Fruit fly (Drosophila melanogaster) whole organism, embryonic: Measurements from ENCODE around the gene Elo68alpha.

Experiments used
- Abd-B ChIP-seq: fragments of 200-800 bp; sonication (Bioruptor generic); optimal IDR thresholded peaks from 2 replicates; lab custom pipeline; 2018; ENCODE audit warnings: missing biosample characterization, mild to moderate bottlenecking, missing genetic modification characterization, moderate library complexity
- Awh ChIP-seq: fragments of 200-800 bp; sonication (Bioruptor generic); IDR thresholded peaks from 2 replicates; pipeline ENCODE4, ENCODE4 v1.3.6; 2022; ENCODE audit warnings: missing biosample characterization, missing genetic modification characterization
- Blimp-1 ChIP-seq: fragments of 200-800 bp; sonication (Bioruptor generic); optimal IDR thresholded peaks from 3 replicates; lab custom pipeline; 2018; ENCODE audit warnings: missing biosample characterization, missing genetic modification characterization, mild to moderate bottlenecking, moderate library complexity, missing genetic modification reagents
- CG10366 ChIP-seq: fragments of 200-800 bp; sonication (Bioruptor generic); IDR thresholded peaks from 2 replicates; pipeline ENCODE4 v1.3.6; 2022; ENCODE audit warnings: missing biosample characterization, missing genetic modification characterization
- CG11504 ChIP-seq: fragments of 200-800 bp; sonication (Bioruptor generic); optimal IDR thresholded peaks from 3 replicates; lab custom pipeline; 2019; ENCODE audit warnings: missing biosample characterization, mild to moderate bottlenecking, missing genetic modification characterization, moderate library complexity
- CG13894 ChIP-seq: fragments of 200-800 bp; sonication (Bioruptor generic); optimal IDR thresholded peaks from 3 replicates; lab custom pipeline; 2018; ENCODE audit warnings: missing biosample characterization, mild to moderate bottlenecking, missing genetic modification characterization, moderate library complexity
- CG1792 ChIP-seq: fragments of 200-800 bp; sonication (Bioruptor generic); optimal IDR thresholded peaks from 2 replicates; lab custom pipeline; 2016; ENCODE audit warnings: missing biosample characterization, missing genetic modification characterization
- CG2889 ChIP-seq: fragments of 200-800 bp; sonication (Bioruptor generic); IDR thresholded peaks from 3 replicates; pipeline ENCODE4 v1.3.6; 2022; ENCODE audit warnings: missing biosample characterization, missing genetic modification characterization
- CG32767 ChIP-seq: fragments of 200-800 bp; sonication (Bioruptor generic); IDR thresholded peaks from 2 replicates; pipeline ENCODE4 v1.3.6; 2022; ENCODE audit warnings: missing biosample characterization, missing genetic modification characterization
- CG3281 ChIP-seq: fragments of 200-800 bp; sonication (Bioruptor generic); optimal IDR thresholded peaks from 3 replicates; lab custom pipeline; 2017; ENCODE audit warnings: missing biosample characterization, mild to moderate bottlenecking, missing genetic modification characterization
- CG42726 ChIP-seq: fragments of 200-800 bp; sonication (Bioruptor generic); IDR thresholded peaks from 2 replicates; pipeline ENCODE4 v1.3.6; 2022; ENCODE audit warnings: missing biosample characterization, missing genetic modification characterization; ENCODE audit not compliant: partially characterized antibody
- CG4730 ChIP-seq: fragments of 200-800 bp; sonication (Bioruptor generic); IDR thresholded peaks from 2 replicates; pipeline ENCODE4 v1.3.6; 2022; ENCODE audit warnings: missing biosample characterization, missing genetic modification characterization
- CG5953 ChIP-seq: fragments of 200-800 bp; sonication (Bioruptor generic); IDR thresholded peaks from 2 replicates; pipeline ENCODE4 v1.3.6; 2022; ENCODE audit warnings: missing biosample characterization, missing genetic modification characterization
- CG7372 ChIP-seq: fragments of 200-800 bp; sonication (Bioruptor generic); IDR thresholded peaks from 2 replicates; pipeline ENCODE4 v1.3.6; 2022; ENCODE audit warnings: missing biosample characterization, missing genetic modification characterization
- CG7556 ChIP-seq: fragments of 200-800 bp; sonication (Bioruptor generic); optimal IDR thresholded peaks from 2 replicates; lab custom pipeline; 2017; ENCODE audit warnings: missing biosample characterization, mild to moderate bottlenecking, missing genetic modification characterization
- CG7786 ChIP-seq: fragments of 200-800 bp; sonication (Bioruptor generic); optimal IDR thresholded peaks from 2 replicates; lab custom pipeline; 2016; ENCODE audit warnings: missing biosample characterization, missing genetic modification characterization
- CG9797 ChIP-seq: fragments of 200-800 bp; sonication (Bioruptor generic); optimal IDR thresholded peaks from 3 replicates; lab custom pipeline; 2018; ENCODE audit warnings: missing biosample characterization, mild to moderate bottlenecking, missing genetic modification characterization
- Dad ChIP-seq: fragments of 200-800 bp; sonication (Bioruptor generic); optimal IDR thresholded peaks from 3 replicates; lab custom pipeline; 2016; ENCODE audit warnings: missing biosample characterization, missing genetic modification characterization
- Dip2 ChIP-seq: fragments of 200-800 bp; sonication (Bioruptor generic); IDR thresholded peaks from 2 replicates; pipeline ENCODE4 v1.3.6; 2022; ENCODE audit warnings: missing biosample characterization, missing genetic modification characterization
- Doc3 ChIP-seq: fragments of 200-800 bp; sonication (Bioruptor generic); IDR thresholded peaks from 3 replicates; pipeline ENCODE4 v1.3.6; 2022; ENCODE audit warnings: missing biosample characterization, missing genetic modification characterization; ENCODE audit not compliant: partially characterized antibody
- ERR ChIP-seq: fragments of 200-800 bp; sonication (Bioruptor generic); optimal IDR thresholded peaks from 2 replicates; lab custom pipeline; 2016; ENCODE audit warnings: missing biosample characterization, missing genetic modification characterization
- Jarid2 ChIP-seq: fragments of 200-800 bp; sonication (Bioruptor generic); optimal IDR thresholded peaks from 3 replicates; lab custom pipeline; 2017; ENCODE audit warnings: mild to moderate bottlenecking, missing biosample characterization, missing genetic modification reagents, missing genetic modification characterization
- Opbp ChIP-seq: fragments of 200-800 bp; sonication (Bioruptor generic); IDR thresholded peaks from 3 replicates; pipeline ENCODE4 v1.3.6; 2022; ENCODE audit warnings: missing biosample characterization, missing genetic modification characterization; ENCODE audit not compliant: partially characterized antibody
- Rx ChIP-seq: fragments of 200-800 bp; sonication (Bioruptor generic); IDR thresholded peaks from 2 replicates; pipeline ENCODE4 v1.3.6; 2022; ENCODE audit warnings: missing biosample characterization, missing genetic modification characterization
- Sox102F ChIP-seq: fragments of 200-800 bp; sonication (Bioruptor generic); optimal IDR thresholded peaks from 2 replicates; lab custom pipeline; 2018; ENCODE audit warnings: missing biosample characterization, mild to moderate bottlenecking, missing genetic modification characterization, moderate library complexity
- abd-A ChIP-seq: fragments of 200-800 bp; sonication (Bioruptor generic); optimal IDR thresholded peaks from 3 replicates; lab custom pipeline; 2019; ENCODE audit warnings: missing biosample characterization, mild to moderate bottlenecking, missing genetic modification characterization, moderate library complexity
- bcd ChIP-seq: fragments of 200-800 bp; sonication (Bioruptor generic); optimal IDR thresholded peaks from 2 replicates; lab custom pipeline; 2017; ENCODE audit warnings: missing biosample characterization, mild to moderate bottlenecking, missing genetic modification characterization
- bowl ChIP-seq: fragments of 200-800 bp; sonication (Bioruptor generic); IDR thresholded peaks from 2 replicates; pipeline ENCODE4 v1.3.6; 2022; ENCODE audit warnings: missing biosample characterization, missing genetic modification characterization
- dimm ChIP-seq: fragments of 200-800 bp; sonication (Bioruptor generic); IDR thresholded peaks from 2 replicates; pipeline ENCODE4 v1.3.6; 2022; ENCODE audit warnings: missing biosample characterization, missing genetic modification characterization
- dmrt11E ChIP-seq: fragments of 200-800 bp; sonication (Bioruptor generic); optimal IDR thresholded peaks from 3 replicates; lab custom pipeline; 2018; ENCODE audit warnings: missing biosample characterization, mild to moderate bottlenecking, missing genetic modification characterization, moderate library complexity
- dpn ChIP-seq, 2 experiments: fragments of 200-800 bp; sonication (Bioruptor generic); optimal IDR thresholded peaks; 3 replicates each; lab custom pipeline; 2016; ENCODE audit warnings: missing biosample characterization in 2 of 2, missing genetic modification characterization in 2 of 2
- en ChIP-seq: fragments of 200-800 bp; sonication (Bioruptor generic); optimal IDR thresholded peaks from 2 replicates; lab custom pipeline; 2016; ENCODE audit warnings: missing biosample characterization, missing genetic modification characterization
- fd96Cb ChIP-seq: fragments of 200-800 bp; sonication (Bioruptor generic); optimal IDR thresholded peaks from 2 replicates; lab custom pipeline; 2018; ENCODE audit warnings: missing biosample characterization, mild to moderate bottlenecking, missing genetic modification characterization, moderate library complexity
- gem ChIP-seq: fragments of 200-800 bp; sonication (Bioruptor generic); optimal IDR thresholded peaks from 2 replicates; lab custom pipeline; 2019; ENCODE audit warnings: missing biosample characterization, mild to moderate bottlenecking, missing genetic modification characterization, moderate library complexity
- jumu ChIP-seq: fragments of 200-800 bp; sonication (Bioruptor generic); optimal IDR thresholded peaks from 3 replicates; lab custom pipeline; 2016; ENCODE audit warnings: missing biosample characterization, missing genetic modification characterization
- ken ChIP-seq: fragments of 200-800 bp; sonication (Bioruptor generic); IDR thresholded peaks from 3 replicates; pipeline ENCODE4 v1.3.6; 2022; ENCODE audit warnings: missing biosample characterization, missing genetic modification characterization
- kni ChIP-seq: fragments of 200-800 bp; sonication (Bioruptor generic); optimal IDR thresholded peaks from 3 replicates; lab custom pipeline; 2017; ENCODE audit warnings: mild to moderate bottlenecking, missing biosample characterization, missing genetic modification reagents, missing genetic modification characterization
- maf-S ChIP-seq: fragments of 200-800 bp; sonication (Bioruptor generic); optimal IDR thresholded peaks from 2 replicates; lab custom pipeline; 2016; ENCODE audit warnings: missing biosample characterization, missing genetic modification characterization
- pb ChIP-seq: fragments of 200-800 bp; sonication (Bioruptor generic); optimal IDR thresholded peaks from 3 replicates; lab custom pipeline; 2016; ENCODE audit warnings: missing biosample characterization, missing genetic modification characterization
- pum ChIP-seq: fragments of 200-800 bp; sonication (Bioruptor generic); optimal IDR thresholded peaks from 2 replicates; lab custom pipeline; 2016; ENCODE audit warnings: missing biosample characterization, missing genetic modification characterization
- pzg ChIP-seq: fragments of 200-800 bp; sonication (Bioruptor generic); optimal IDR thresholded peaks from 3 replicates; lab custom pipeline; 2018; ENCODE audit warnings: missing biosample characterization, mild to moderate bottlenecking, missing genetic modification characterization, moderate library complexity
- sd ChIP-seq: fragments of 200-800 bp; sonication (Bioruptor generic); optimal IDR thresholded peaks from 3 replicates; lab custom pipeline; 2018; ENCODE audit warnings: missing biosample characterization, mild to moderate bottlenecking, missing genetic modification characterization, moderate library complexity
- sr ChIP-seq: fragments of 200-800 bp; sonication (Bioruptor generic); IDR thresholded peaks from 3 replicates; pipeline ENCODE4 v1.3.6; 2022; ENCODE audit warnings: missing biosample characterization, missing genetic modification characterization
- sug ChIP-seq: fragments of 200-800 bp; optimal IDR thresholded peaks from 2 replicates; lab custom pipeline; 2019; ENCODE audit warnings: missing biosample characterization, mild to moderate bottlenecking, missing genetic modification characterization, moderate library complexity
- tin ChIP-seq: fragments of 200-800 bp; sonication (Bioruptor generic); optimal IDR thresholded peaks from 3 replicates; lab custom pipeline; 2016; ENCODE audit warnings: missing biosample characterization, missing genetic modification characterization
- vvl ChIP-seq: fragments of 200-800 bp; sonication (Bioruptor generic); IDR thresholded peaks from 2 replicates; pipeline ENCODE4 v1.3.6; 2022; ENCODE audit warnings: missing biosample characterization, missing genetic modification characterization
- wor ChIP-seq: fragments of 200-800 bp; sonication (Bioruptor generic); IDR thresholded peaks from 2 replicates; pipeline ENCODE4 v1.3.6; 2022; ENCODE audit warnings: missing biosample characterization, missing genetic modification characterization
- yki ChIP-seq: fragments of >200 bp; optimal IDR thresholded peaks from 3 replicates; lab custom pipeline; 2018
- zen2 ChIP-seq: fragments of 200-800 bp; sonication (Bioruptor generic); IDR thresholded peaks from 3 replicates; pipeline ENCODE4 v1.3.6; 2022; ENCODE audit warnings: missing biosample characterization, missing genetic modification characterization; ENCODE audit not compliant: partially characterized antibody

The Elo68alpha gene

DNA sequence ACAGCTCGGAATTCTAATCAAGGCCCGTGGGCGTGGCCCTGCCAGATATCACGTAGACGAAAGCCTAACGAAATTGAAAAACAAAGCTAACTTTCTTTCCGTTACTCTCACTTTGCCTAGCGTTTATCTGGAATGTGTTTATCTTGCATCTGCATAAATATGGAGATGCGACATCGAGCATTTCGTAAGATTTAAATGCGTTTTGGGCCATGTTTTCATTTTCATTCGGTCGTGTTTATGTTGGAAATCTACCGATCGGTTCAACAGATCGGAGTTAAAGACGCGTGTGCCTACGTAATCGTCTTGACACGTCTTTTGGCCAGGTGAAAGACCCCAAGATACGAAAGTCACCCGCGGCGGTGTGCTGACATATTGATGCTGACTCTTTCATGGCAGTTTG lies 44.8 kb upstream of the Elo68alpha start (continued):
- TF ChIP-seq vvl (peak; percentile 75; the same call in 1 of the 2 replicates), CG1792 (GFP tag; lab: Kevin White, UChicago) (no peak), Awh (peak; percentile 54; the same call in 1 of the 2 replicates), gem (no peak), CG7556 (GFP tag; lab: Kevin White, UChicago) (no peak), Abd-B (no peak), Blimp-1 (GFP tag; lab: Kevin White, UChicago) (peak; percentile 99), kni (GFP tag; lab: Kevin White, UChicago) (peak; percentile 85), pb (GFP tag; lab: Kevin White, UChicago) (no peak), CG2889 (GFP tag; lab: Robert Waterston, UW) (no peak), sug (tag; lab: Kevin White, UChicago) (no peak), CG10366 (GFP tag; lab: Robert Waterston, UW) (no peak), sr (GFP tag; lab: Robert Waterston, UW) (no peak), Doc3 (GFP tag; lab: Robert Waterston, UW) (no peak), Jarid2 (no peak), CG3281 (GFP tag; lab: Kevin White, UChicago) (no peak), CG42726 (no peak), CG32767 (GFP tag; lab: Robert Waterston, UW) (no peak), zen2 (GFP tag; lab: Robert Waterston, UW) (no peak), ken (GFP tag; lab: Robert Waterston, UW) (no peak), pum (GFP tag; lab: Kevin White, UChicago) (no peak), fd96Cb (tag; lab: Kevin White, UChicago) (no peak), maf-S (no peak), wor (GFP tag; lab: Robert Waterston, UW) (no peak), sd (tag; lab: Kevin White, UChicago) (peak; percentile 88), Rx (no peak), Opbp (GFP tag; lab: Robert Waterston, UW) (no peak), ERR (no peak), dimm (GFP tag; lab: Robert Waterston, UW) (no peak), yki (lab: Kevin White, UChicago) (no peak), CG5953 (GFP tag; lab: Robert Waterston, UW) (no peak), CG4730 (no peak), CG11504 (tag; lab: Kevin White, UChicago) (no peak), CG9797 (GFP tag; lab: Kevin White, UChicago) (no peak), en (GFP tag; lab: Kevin White, UChicago) (no peak), jumu (GFP tag; lab: Kevin White, UChicago) (no peak), CG7786 (GFP tag; lab: Kevin White, UChicago) (no peak), abd-A (tag; lab: Kevin White, UChicago) (peak; percentile 76), bcd (GFP tag; lab: Kevin White, UChicago) (no peak)

DNA sequence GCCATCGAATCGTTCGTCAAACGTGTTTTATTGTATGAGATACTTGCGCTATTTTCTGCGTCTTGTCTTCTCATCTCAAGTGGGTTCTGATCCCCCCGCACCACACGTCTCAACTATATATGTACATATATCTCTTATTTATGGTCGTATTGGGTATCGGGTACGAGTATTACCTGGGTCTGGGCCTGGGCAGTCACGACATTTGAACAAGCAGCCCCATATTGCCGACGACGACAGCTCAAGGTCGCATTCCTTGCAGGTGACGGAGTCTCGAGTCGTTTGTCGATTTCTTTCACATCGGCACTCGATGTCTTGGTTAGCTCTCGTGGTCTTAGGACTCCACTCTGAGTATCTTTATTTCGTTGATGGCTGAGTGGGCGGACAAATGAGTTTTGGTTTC lies 42.2 kb upstream of the Elo68alpha start:
- peak; percentile 85 for TF ChIP-seq CG13894
- no peak for TF ChIP-seq CG7372
- TF ChIP-seq dmrt11E = no peak
- TF ChIP-seq dpn (GFP tag; optimal IDR thresholded peaks at IDR 0.05; lab: Kevin White, UChicago) = no peak
- no peak for TF ChIP-seq tin (GFP tag; lab: Kevin White, UChicago)
- TF ChIP-seq CG42726 = no peak
- peak; percentile 92 for TF ChIP-seq sd (tag; lab: Kevin White, UChicago)
- TF ChIP-seq Sox102F = no peak
- TF ChIP-seq Dad (GFP tag; lab: Kevin White, UChicago) = no peak
- no peak for TF ChIP-seq pzg (GFP tag; lab: Kevin White, UChicago)
- no peak for TF ChIP-seq Dip2 (GFP tag; lab: Robert Waterston, UW)
- no peak for TF ChIP-seq yki (lab: Kevin White, UChicago)
- no peak for TF ChIP-seq Abd-B
- TF ChIP-seq bowl (GFP tag; lab: Robert Waterston, UW) = 0 out of 2 replicates have a peak, but pooled peaks have one; percentile 10
- no peak for TF ChIP-seq CG9797 (GFP tag; lab: Kevin White, UChicago)
